Worm (Caenorhabditis elegans): ENCODE results near the gene ifta-2.

- TF ChIP-seq nfya-1 (tag; optimal IDR thresholded peaks at IDR 0.05) (no peak), lim-6 (tag; optimal IDR thresholded peaks at IDR 0.05) (no peak), sox-2 (GFP tag; IDR thresholded peaks at IDR 0.05) (no peak), ceh-30 (tag; optimal IDR thresholded peaks at IDR 0.05) (no peak), C08G9.2 (tag; optimal IDR thresholded peaks at IDR 0.05) (no peak), K09A11.1 (tag; optimal IDR thresholded peaks at IDR 0.05; ENCODE audit: insufficient read depth) (no peak), fkh-10 (GFP tag; optimal IDR thresholded peaks at IDR 0.05) (no peak), pha-4 (tag; optimal IDR thresholded peaks at IDR 0.05) (no peak), unc-42 (tag; optimal IDR thresholded peaks at IDR 0.05) (no peak), pha-2 (tag; optimal IDR thresholded peaks at IDR 0.05) (no peak), dmd-4 (tag; optimal IDR thresholded peaks at IDR 0.05; ENCODE audit: borderline replicate concordance) (no peak), tbx-2 (tag; optimal IDR thresholded peaks at IDR 0.05) (no peak), nhr-11 (tag; optimal IDR thresholded peaks at IDR 0.05) (no peak), elt-2 (tag; optimal IDR thresholded peaks at IDR 0.05) (no peak)
Observed at ce11 chrIV:17268069-17268468, 33.8 kb downstream of the ifta-2 start.
